Fruit fly (Drosophila melanogaster): Measurements from ENCODE around the gene dpr19.

- no peak for TF ChIP-seq CG8478 (optimal IDR thresholded peaks at IDR 0.05)
- no peak for TF ChIP-seq CTCF (optimal IDR thresholded peaks at IDR 0.05)
Measured at dm6 chr2L:10395035-10395434, 19.1 kb downstream of the dpr19 start.

All from S2 (cell line).